Worm (Caenorhabditis elegans): ENCODE measurements around the gene C31C9.9.

DNA sequence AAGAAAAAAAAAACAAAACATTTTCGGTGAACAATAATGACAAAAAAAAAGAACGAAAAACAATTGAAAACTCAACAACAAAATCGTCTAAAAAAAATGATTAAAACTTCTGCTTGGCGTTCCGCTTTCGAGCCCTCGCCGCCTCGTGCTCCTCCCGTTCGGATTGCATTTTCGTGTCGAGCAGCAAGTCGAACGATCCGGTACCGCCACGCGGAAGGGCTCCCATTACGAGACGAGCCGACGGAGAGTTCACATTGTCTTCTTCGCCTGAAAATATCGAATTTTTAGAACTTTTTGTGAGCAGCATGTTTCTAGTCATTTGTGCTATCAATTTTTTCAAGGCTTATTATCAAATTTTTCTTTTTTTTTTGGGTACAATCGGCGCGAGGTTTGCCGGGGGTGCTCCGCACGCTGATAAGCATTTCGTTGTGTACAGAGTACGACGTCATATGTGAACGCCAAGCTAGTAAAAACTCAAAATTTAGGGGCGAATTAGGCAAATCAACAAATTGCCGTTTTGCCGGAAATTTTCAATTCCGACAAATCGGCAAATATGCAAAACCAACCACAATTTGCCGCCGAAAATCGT lies 16.0 kb downstream of the C31C9.9 start:
- peak; percentile 13 for TF ChIP-seq hlh-30 (tag; optimal IDR thresholded peaks at IDR 0.05; ENCODE audit: insufficient read depth)
- peak; percentile 58; the same call in 1 of the 2 replicates for TF ChIP-seq set-16 (GFP tag; IDR thresholded peaks at IDR 0.05)
- TF ChIP-seq F49E8.2 (tag; optimal IDR thresholded peaks at IDR 0.05; ENCODE audit: borderline replicate concordance): no peak
- no peak for TF ChIP-seq zfp-3 (GFP tag; conservative IDR thresholded peaks at IDR 0.05)
- TF ChIP-seq lin-13 (GFP tag; optimal IDR thresholded peaks at IDR 0.05): no peak
- TF ChIP-seq egl-27 (tag; optimal IDR thresholded peaks at IDR 0.05): no peak
- no peak for TF ChIP-seq dpl-1 (GFP tag; optimal IDR thresholded peaks at IDR 0.05)
- no peak for TF ChIP-seq snpc-4 (tag; optimal IDR thresholded peaks at IDR 0.05)
- no peak for TF ChIP-seq aly-2 (tag; optimal IDR thresholded peaks at IDR 0.05)
- TF ChIP-seq pha-4 (GFP tag; IDR thresholded peaks at IDR 0.05): no peak
- no peak for TF ChIP-seq pha-4 (tag; optimal IDR thresholded peaks at IDR 0.05)
- no peak for TF ChIP-seq F37D6.2 (tag; optimal IDR thresholded peaks at IDR 0.05)
- no peak for TF ChIP-seq fos-1 (tag; optimal IDR thresholded peaks at IDR 0.05)
- no peak for TF ChIP-seq nhr-237 (tag; optimal IDR thresholded peaks at IDR 0.05)
- TF ChIP-seq hif-1 (tag; optimal IDR thresholded peaks at IDR 0.05): no peak

Measured in whole organism, L4 larva.